Worm (Caenorhabditis elegans): ENCODE measurements around the gene C04E6.13.

Gene C04E6.13

ce11 chrV:5912426-5912825 lies at the start of gene C04E6.13:
Gene C04E6.13, plus strand, starts transcription at chrV:5912726.
- no peak for TF ChIP-seq unc-62 (GFP tag; optimal IDR thresholded peaks at IDR 0.05)

ce11 chrV:5865085-5865484 lies 47.4 kb upstream of the C04E6.13 start, which contains the start of gene F26F12.5:
Gene F26F12.5, minus strand, starts transcription at chrV:5865185.
- no peak for TF ChIP-seq unc-62 (GFP tag; optimal IDR thresholded peaks at IDR 0.05)

ce11 chrV:5869227-5869626 lies 43.3 kb upstream of the C04E6.13 start, which contains the start of gene F26F12.4:
Gene F26F12.4, minus strand, starts transcription at chrV:5869327.
- no peak for TF ChIP-seq unc-62 (GFP tag; optimal IDR thresholded peaks at IDR 0.05)

ce11 chrV:5871759-5872158 lies 40.8 kb upstream of the C04E6.13 start, which contains the start of gene C02G6.2:
Gene C02G6.2, plus strand, starts transcription at chrV:5872059.
- no peak for TF ChIP-seq unc-62 (GFP tag; optimal IDR thresholded peaks at IDR 0.05)

- no peak for TF ChIP-seq unc-62 (GFP tag; optimal IDR thresholded peaks at IDR 0.05)
Observed at ce11 chrV:5876966-5877365, 35.6 kb upstream of the C04E6.13 start.

- no peak for TF ChIP-seq unc-62 (GFP tag; optimal IDR thresholded peaks at IDR 0.05)
Observed at ce11 chrV:5880064-5880463, 32.5 kb upstream of the C04E6.13 start, which contains the start of gene C02G6.3. Gene C02G6.3, plus strand, starts transcription at chrV:5880364.

- TF ChIP-seq unc-62 (GFP tag; optimal IDR thresholded peaks at IDR 0.05), result no peak
Observed at ce11 chrV:5882429-5882828, 30.1 kb upstream of the C04E6.13 start.

- TF ChIP-seq unc-62 (GFP tag; optimal IDR thresholded peaks at IDR 0.05), result no peak
Observed at ce11 chrV:5883735-5884134, 28.8 kb upstream of the C04E6.13 start, which contains the start of gene C04E6.8. Gene C04E6.8, minus strand, starts transcription at chrV:5883835.

- no peak for TF ChIP-seq unc-62 (GFP tag; optimal IDR thresholded peaks at IDR 0.05)
Observed at ce11 chrV:5888820-5889219, 23.7 kb upstream of the C04E6.13 start.

ce11 chrV:5891204-5891603 lies 21.3 kb upstream of the C04E6.13 start:
- TF ChIP-seq unc-62 (GFP tag; optimal IDR thresholded peaks at IDR 0.05), result no peak

- TF ChIP-seq unc-62 (GFP tag; optimal IDR thresholded peaks at IDR 0.05), result no peak
Observed at ce11 chrV:5893015-5893414, 19.5 kb upstream of the C04E6.13 start, which contains the start of gene C04E6.7. Gene C04E6.7, plus strand, starts transcription at chrV:5893315.

- no peak for TF ChIP-seq unc-62 (GFP tag; optimal IDR thresholded peaks at IDR 0.05)
Observed at ce11 chrV:5895021-5895420, 17.5 kb upstream of the C04E6.13 start, which contains the start of gene grd-9. Gene grd-9, plus strand, starts transcription at chrV:5895321.

- no peak for TF ChIP-seq unc-62 (GFP tag; optimal IDR thresholded peaks at IDR 0.05)
Observed at ce11 chrV:5899940-5900339, 12.6 kb upstream of the C04E6.13 start, which contains the start of gene srd-16. Gene srd-16, minus strand, starts transcription at chrV:5900040.

- TF ChIP-seq unc-62 (GFP tag; optimal IDR thresholded peaks at IDR 0.05), result no peak
Observed at ce11 chrV:5901833-5902232, 10.7 kb upstream of the C04E6.13 start, which contains the start of gene C04E6.5. Gene C04E6.5, plus strand, starts transcription at chrV:5902133.

- TF ChIP-seq unc-62 (GFP tag; optimal IDR thresholded peaks at IDR 0.05), result no peak
Observed at ce11 chrV:5906252-5906651, 6.3 kb upstream of the C04E6.13 start, which contains the start of gene srd-15. Gene srd-15, minus strand, starts transcription at chrV:5906352.

ce11 chrV:5907090-5907489 lies 5.4 kb upstream of the C04E6.13 start, which contains the start of gene C04E6.4:
Gene C04E6.4, plus strand, starts transcription at chrV:5907390.
- TF ChIP-seq unc-62 (GFP tag; optimal IDR thresholded peaks at IDR 0.05), result no peak

ce11 chrV:5916862-5917261 lies 4.3 kb downstream of the C04E6.13 start:
- no peak for TF ChIP-seq unc-62 (GFP tag; optimal IDR thresholded peaks at IDR 0.05)

ce11 chrV:5917707-5918106 lies 5.2 kb downstream of the C04E6.13 start, which contains the start of gene lrpr-1:
Gene lrpr-1, minus strand, starts transcription at chrV:5917891.
- no peak for TF ChIP-seq unc-62 (GFP tag; optimal IDR thresholded peaks at IDR 0.05)

Measured in whole organism, dauer.